Fruit fly (Drosophila melanogaster): Measurements from ENCODE around the gene RpS20.

RpS20 gene

DNA sequence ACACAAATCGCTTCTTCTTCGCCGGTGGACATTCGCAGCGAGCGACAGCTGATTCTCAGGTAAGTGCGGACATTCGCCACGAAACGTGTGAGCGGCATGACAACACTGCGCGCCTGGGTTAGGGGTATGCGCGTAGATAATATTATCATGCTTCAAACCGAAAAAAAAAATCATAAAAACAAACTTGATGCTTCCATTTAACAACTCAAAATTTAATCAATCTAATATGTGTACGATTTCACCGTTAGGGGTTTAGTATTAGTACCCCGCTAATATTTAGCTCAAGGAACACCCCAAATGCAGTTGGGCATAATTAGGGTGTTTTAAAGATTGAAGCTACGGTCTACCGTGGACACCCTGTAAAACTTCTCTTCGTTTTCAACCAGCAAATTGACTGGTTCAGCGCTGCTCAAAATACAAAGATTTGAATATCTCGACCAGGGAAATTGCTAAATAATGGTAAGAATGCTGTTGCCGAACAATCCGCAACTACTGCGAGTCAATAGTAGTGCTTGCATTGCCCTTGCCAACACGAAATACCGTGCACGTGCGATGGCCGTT, at the start of gene RpS20, which contains the start of gene CG17271:
Gene RpS20, plus strand, starts transcription at position 367 of the 561 bp plus-strand sequence.
Gene CG17271, minus strand, starts transcription at position 34 of the 561 bp plus-strand sequence.
- TF ChIP-seq Dll (optimal IDR thresholded peaks at IDR 0.05) (no peak), CG8478 (optimal IDR thresholded peaks at IDR 0.05) (no peak), usp (GFP tag; optimal IDR thresholded peaks at IDR 0.05) (no peak), EcR (GFP tag; optimal IDR thresholded peaks at IDR 0.05) (no peak), psq (optimal IDR thresholded peaks at IDR 0.05) (no peak), pan (optimal IDR thresholded peaks at IDR 0.05) (no peak)

DNA sequence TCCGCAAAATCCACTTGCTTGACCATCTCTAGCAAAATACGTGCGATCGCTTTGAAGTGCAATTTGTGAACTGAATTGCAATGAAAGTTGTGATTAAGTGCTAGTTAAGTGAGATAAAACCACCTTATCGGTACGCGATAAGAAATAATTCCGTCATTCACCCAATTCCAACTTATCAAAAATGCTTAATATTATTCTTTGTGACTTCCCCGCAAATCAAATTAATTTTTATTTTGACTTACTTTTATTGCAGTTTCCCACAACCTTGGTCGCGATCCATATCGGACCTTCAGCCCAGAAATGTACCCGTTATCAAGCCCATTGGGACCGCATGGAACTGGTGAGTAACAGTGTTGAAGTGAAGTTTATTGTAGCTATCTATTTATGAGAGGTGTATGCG, 49.4 kb upstream of the RpS20 start, which contains the start of gene Takl1:
Gene Takl1, minus strand, starts transcription at position 59 of the 400 bp plus-strand sequence.
- TF ChIP-seq pan (optimal IDR thresholded peaks at IDR 0.05) (no peak), CG8478 (optimal IDR thresholded peaks at IDR 0.05) (no peak), Dll (optimal IDR thresholded peaks at IDR 0.05) (no peak), usp (GFP tag; optimal IDR thresholded peaks at IDR 0.05) (no peak), psq (optimal IDR thresholded peaks at IDR 0.05) (no peak), EcR (GFP tag; optimal IDR thresholded peaks at IDR 0.05) (no peak)

DNA sequence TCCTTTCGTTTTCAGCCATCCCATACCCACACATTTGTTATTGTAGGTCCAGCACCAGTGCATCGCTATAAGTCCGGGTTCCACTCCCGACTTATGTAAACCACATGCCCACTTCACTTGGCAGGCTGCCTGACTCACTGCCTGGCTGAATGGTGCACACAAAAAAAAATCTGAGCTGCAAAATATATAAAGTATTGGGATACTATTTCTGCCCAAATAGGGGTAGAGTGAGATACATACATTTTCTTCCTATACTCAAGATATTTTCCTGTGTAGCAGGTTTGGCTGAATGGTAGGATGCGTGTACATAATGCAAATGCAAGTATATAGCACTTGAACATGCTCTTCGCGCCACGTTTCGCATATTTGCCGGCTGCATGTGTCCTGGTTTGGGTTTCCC, 48.8 kb upstream of the RpS20 start:
- TF ChIP-seq usp (GFP tag; optimal IDR thresholded peaks at IDR 0.05) (no peak), psq (optimal IDR thresholded peaks at IDR 0.05) (no peak), Dll (optimal IDR thresholded peaks at IDR 0.05) (no peak), CG8478 (optimal IDR thresholded peaks at IDR 0.05) (no peak), pan (optimal IDR thresholded peaks at IDR 0.05) (no peak), EcR (GFP tag; optimal IDR thresholded peaks at IDR 0.05) (no peak)

DNA sequence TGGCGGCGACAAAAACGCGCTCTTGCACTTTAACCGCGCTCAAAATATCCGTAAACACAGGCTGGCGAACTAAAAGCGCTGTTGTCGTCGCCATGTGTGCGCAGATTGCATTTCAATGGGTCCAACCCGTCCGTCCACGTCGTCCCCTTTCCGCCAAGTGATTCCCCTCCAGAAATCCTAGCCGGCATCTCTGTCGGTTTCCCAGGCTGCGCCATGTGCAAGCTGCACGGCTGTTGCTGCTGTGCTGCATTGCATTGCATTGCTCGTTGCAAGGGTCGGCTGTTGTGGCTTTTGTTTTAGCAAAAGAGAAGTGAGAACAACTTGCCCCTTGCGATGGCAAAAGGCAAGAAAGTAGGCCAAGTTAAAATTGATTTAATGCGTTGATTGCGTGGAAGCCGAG, 47.9 kb upstream of the RpS20 start:
- TF ChIP-seq CG8478 (optimal IDR thresholded peaks at IDR 0.05): no peak
- no peak for TF ChIP-seq psq (optimal IDR thresholded peaks at IDR 0.05)
- no peak for TF ChIP-seq Dll (optimal IDR thresholded peaks at IDR 0.05)
- no peak for TF ChIP-seq usp (GFP tag; optimal IDR thresholded peaks at IDR 0.05)
- no peak for TF ChIP-seq EcR (GFP tag; optimal IDR thresholded peaks at IDR 0.05)
- no peak for TF ChIP-seq pan (optimal IDR thresholded peaks at IDR 0.05)

DNA sequence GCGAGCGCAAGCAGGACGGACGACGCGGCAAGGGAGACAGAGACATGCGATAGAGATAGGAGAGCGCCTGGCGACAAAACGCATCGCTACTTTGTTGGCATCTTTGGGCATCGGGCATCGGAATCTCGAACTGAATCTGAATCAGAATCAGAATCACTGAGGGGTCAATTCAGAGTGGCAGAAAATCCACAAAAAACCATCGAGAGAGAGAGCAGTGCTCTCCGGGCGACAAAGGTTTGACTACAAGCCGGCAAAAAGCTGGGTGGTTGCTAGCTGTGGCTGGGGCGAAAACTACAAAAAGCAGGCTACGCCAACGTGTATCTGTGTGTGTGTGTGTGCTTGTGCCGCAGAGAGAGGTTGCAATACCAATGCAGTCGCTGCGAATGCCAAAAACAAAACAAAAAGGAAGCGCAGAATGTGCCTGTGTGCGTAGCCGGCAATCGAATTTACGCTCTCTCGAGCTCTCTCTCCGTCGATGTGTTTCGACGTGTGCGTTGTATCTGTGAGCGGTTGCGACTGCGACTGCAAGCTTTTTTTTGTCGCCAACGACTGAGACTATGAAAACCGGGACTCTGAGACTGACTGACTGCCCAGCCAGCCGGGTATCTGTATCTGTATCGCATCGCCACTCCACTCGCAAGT, 43.6 kb upstream of the RpS20 start:
- TF ChIP-seq Dll (optimal IDR thresholded peaks at IDR 0.05) (peak; percentile 89), usp (GFP tag; optimal IDR thresholded peaks at IDR 0.05) (no peak), pan (optimal IDR thresholded peaks at IDR 0.05) (no peak), psq (optimal IDR thresholded peaks at IDR 0.05) (no peak), EcR (GFP tag; optimal IDR thresholded peaks at IDR 0.05) (peak in 1 of 2 experiments; percentile 58), CG8478 (optimal IDR thresholded peaks at IDR 0.05) (peak; percentile 2)

DNA sequence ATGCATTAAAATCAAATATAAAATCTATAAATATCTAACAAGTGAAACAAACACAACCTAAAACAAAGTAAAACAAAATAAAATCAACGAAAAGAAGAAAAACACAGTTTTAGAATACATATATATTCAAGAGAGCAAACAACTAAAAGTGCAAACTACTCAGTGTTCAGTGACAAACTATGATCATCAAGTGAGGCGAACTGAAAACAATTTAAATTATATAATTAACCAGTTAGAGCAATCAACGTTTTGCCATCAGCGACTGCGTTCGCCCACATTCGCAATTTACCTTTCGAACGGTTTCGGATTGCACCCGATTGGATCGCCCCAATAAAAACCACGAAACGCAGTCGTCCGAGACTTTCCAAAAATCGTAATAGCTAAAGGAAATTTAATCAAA, 42.4 kb upstream of the RpS20 start:
- TF ChIP-seq usp (GFP tag; optimal IDR thresholded peaks at IDR 0.05) (no peak), Dll (optimal IDR thresholded peaks at IDR 0.05) (no peak), psq (optimal IDR thresholded peaks at IDR 0.05) (no peak), CG8478 (optimal IDR thresholded peaks at IDR 0.05) (no peak), pan (optimal IDR thresholded peaks at IDR 0.05) (no peak), EcR (GFP tag; optimal IDR thresholded peaks at IDR 0.05) (no peak)

DNA sequence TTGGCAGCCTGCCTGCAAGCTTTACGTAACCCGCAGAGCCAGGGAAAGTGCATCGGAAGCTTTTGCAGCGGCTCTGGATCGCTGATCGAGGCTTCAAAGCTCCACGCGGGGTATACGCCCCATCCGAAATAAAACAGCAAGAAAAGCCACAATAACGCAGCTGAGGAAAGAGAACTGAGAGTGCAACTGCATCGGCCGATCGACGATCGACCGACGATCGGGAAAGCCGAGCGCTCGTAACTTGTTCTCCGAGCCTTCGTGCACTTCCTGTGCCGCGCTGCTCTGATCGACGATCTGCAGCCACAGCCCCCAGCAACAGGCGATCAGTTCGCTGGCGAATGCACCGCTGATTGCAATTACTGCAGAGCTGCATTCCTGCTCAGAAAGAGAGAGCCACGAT, 42.0 kb upstream of the RpS20 start:
- TF ChIP-seq psq (optimal IDR thresholded peaks at IDR 0.05) (no peak), Dll (optimal IDR thresholded peaks at IDR 0.05) (peak; percentile 40)

DNA sequence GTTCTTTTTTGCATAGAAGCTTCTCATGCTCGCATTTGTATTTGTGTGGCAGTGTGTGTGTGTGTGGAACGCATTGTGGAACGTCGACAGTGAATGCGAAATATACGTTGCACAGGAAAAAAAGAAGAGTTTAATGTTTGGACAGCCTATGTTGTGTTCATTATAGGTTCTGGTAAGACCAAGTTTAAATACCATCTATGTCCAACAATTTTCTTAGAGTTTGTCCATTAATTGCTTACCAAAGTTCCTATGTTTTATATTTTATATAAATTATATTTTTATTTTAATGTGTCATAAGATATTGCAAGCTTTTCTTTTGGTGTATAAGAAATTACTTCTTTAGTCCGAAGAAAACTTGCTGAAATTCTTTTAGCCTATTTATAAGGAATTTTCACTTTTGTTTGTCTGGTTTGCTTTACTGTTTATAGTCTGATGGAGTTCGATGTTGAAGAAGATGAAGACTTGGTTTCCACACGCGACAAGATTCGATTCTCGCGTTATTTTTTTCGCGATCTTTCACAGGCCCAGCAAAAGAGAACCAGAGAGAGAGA, 39.8 kb upstream of the RpS20 start:
- TF ChIP-seq usp (GFP tag; optimal IDR thresholded peaks at IDR 0.05): no peak
- TF ChIP-seq pan (optimal IDR thresholded peaks at IDR 0.05): no peak
- TF ChIP-seq EcR (GFP tag; optimal IDR thresholded peaks at IDR 0.05): no peak
- TF ChIP-seq CG8478 (optimal IDR thresholded peaks at IDR 0.05): no peak
- no peak for TF ChIP-seq Dll (optimal IDR thresholded peaks at IDR 0.05)
- no peak for TF ChIP-seq psq (optimal IDR thresholded peaks at IDR 0.05)

DNA sequence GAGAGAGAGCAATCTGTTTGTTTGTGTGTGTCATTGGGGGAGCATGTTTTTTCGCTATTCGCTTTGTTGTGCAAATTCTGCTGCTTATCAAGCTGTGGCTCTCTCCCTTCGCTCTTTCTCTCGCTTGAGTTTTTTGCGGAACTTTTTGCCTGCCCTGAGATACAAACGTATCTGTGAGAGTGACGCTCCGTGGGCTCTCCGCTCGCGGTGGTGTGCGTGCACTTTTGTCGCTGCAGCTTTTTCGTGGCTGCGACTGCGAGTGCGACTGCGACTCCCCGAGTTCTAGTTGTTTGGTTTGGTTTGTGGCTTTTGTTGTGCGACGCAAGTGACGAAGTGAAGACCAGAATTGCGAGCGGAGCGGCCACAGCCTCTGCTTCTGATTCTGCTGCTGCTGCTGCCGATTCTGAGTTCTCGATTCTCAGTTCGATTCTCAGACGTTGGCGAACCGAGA, 39.3 kb upstream of the RpS20 start:
- TF ChIP-seq Dll (optimal IDR thresholded peaks at IDR 0.05): peak; percentile 99
- no peak for TF ChIP-seq pan (optimal IDR thresholded peaks at IDR 0.05)

DNA sequence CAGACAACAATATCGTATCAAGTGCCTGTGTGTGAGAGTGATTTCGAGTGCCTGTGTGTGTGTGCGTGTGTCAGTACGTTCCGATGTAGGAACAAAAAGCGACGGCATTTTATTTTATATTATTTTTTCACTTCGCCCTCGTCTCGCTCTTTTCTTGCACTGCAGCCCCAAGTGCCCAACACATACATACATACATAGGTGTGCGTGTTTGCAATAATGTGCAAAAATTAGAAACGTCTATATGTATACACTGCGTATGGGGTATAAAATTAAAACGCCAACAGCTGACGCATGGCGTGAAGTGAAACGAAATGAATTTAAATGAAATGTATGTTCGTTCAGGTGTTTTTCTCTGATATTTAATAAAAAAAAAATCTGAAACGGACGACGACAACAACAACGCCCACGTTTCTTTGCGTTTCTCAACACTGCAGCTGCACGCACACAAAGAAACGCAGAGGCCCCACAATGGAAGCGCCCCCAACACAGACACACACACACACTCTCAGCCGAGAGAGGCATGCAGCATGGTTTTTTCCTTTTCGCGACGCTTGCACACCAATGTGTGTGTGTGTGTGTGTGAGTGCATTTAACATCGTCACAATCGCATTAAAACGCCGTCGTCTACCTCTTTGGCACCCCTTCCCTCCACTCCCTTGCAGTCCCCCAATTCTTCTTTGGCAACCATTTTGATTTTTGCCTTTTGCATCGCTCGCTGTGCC, 38.1 kb upstream of the RpS20 start:
- TF ChIP-seq CG8478 (optimal IDR thresholded peaks at IDR 0.05) (peak; percentile 70), EcR (GFP tag; optimal IDR thresholded peaks at IDR 0.05) (no peak), Dll (optimal IDR thresholded peaks at IDR 0.05) (peak; percentile 60)

DNA sequence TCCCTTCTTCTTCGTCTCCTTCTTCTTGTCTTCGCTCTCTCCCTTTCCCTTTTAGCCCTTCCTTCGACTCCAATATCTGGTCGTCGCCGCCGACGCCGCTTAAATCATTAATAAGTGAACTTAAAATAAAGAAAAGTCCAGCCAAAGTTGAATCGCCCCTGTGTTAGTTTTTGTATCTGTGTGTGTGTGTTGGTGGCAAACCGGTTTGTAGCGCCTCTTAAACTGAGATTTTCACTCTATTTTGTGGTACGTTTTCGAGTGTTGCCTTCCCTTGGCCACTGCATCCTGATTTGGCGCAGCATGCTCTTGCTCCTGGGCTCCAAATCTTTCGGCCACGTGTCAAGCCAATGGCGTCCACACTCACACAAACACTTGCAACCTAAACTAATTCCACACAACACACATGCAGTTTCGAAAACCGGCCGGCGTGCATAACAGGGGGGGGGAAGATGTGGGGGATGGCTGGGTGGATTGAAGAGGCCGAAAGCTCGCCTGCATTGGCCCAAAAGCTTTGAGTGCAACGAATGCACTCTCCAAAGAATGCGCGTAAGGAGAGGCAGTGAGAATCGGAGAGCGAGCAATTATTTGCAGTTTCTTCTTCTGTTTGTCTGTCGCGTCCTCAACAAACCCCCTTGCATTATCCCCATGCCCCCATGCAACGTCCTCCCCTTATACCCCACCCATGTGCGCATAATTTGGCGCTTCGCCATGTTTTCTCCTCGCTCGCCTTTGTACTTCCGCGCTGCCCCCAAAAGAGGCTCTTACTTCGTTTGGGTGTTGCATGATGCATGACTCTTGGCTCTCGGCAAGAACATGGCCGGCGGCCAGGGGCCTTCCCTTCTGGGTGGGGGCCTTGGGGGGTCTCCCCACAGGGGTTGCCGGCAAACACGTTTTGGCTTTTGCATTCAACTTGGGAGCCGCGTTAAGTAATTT, 37.3 kb upstream of the RpS20 start:
- TF ChIP-seq Dll (optimal IDR thresholded peaks at IDR 0.05): peak; percentile 85
- TF ChIP-seq EcR (GFP tag; optimal IDR thresholded peaks at IDR 0.05): peak in 1 of 2 experiments; percentile 17
- TF ChIP-seq usp (GFP tag; optimal IDR thresholded peaks at IDR 0.05): no peak
- no peak for TF ChIP-seq CG8478 (optimal IDR thresholded peaks at IDR 0.05)
